Worm (Caenorhabditis elegans): ENCODE results near the gene F09E5.14.
A peak's percentile ranks its signal among the peaks of the same experiment; 100 is the strongest.

F09E5.14 gene

DNA sequence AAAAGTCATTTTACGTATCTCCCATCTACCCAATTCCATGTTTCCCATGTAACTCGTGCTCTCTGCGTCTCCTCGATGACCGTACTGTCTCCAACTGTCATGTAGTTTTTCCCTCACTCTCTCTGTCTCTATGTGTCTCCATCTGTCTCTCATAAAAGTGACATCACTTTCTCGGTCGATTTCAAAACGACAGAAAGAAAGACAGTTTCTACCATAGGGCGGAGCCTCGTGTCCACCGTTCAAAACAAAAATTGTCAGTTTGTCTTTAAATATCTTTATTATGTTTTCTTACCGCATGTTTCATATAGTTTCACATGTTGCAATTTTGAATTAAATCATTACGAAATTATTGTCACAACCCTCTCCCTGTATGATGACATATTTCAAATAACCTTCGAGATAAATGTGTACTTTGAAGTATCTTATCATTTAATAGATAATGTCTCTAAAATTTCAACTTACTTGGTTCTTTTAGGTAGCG lies 14.4 kb downstream of the F09E5.14 start:
- TF ChIP-seq sdz-12 (GFP tag; optimal IDR thresholded peaks at IDR 0.05): no peak
- peak; percentile 59; the same call in 1 of the 2 replicates for TF ChIP-seq mdt-29 (GFP tag; IDR thresholded peaks at IDR 0.05)
- TF ChIP-seq tra-1 (GFP tag; IDR thresholded peaks at IDR 0.05): peak; percentile 89
- TF ChIP-seq F10B5.3 (tag; optimal IDR thresholded peaks at IDR 0.05): peak; percentile 28
- no peak for TF ChIP-seq ztf-11 (tag; optimal IDR thresholded peaks at IDR 0.05)
- 0 out of 2 replicates have a peak, but pooled peaks have one; percentile 60 for TF ChIP-seq madf-9 (GFP tag; conservative IDR thresholded peaks at IDR 0.05)
- no peak for TF ChIP-seq madf-5 (GFP tag; IDR thresholded peaks at IDR 0.05)
- peak; percentile 74 for TF ChIP-seq hmg-1.1 (GFP tag; IDR thresholded peaks at IDR 0.05)
- TF ChIP-seq aha-1 (tag): peak; percentile 77
- no peak for TF ChIP-seq nhr-6 (tag; optimal IDR thresholded peaks at IDR 0.05)
- TF ChIP-seq cey-2 (tag; optimal IDR thresholded peaks at IDR 0.05; ENCODE audit: borderline replicate concordance, insufficient read depth): peak; percentile 61
- peak; percentile 77 for TF ChIP-seq ceh-20 (GFP tag; IDR thresholded peaks at IDR 0.05)
- no peak for TF ChIP-seq unc-39 (tag; optimal IDR thresholded peaks at IDR 0.05)
- no peak for TF ChIP-seq dmd-9 (GFP tag; IDR thresholded peaks at IDR 0.05)
- TF ChIP-seq fkh-10 (GFP tag; optimal IDR thresholded peaks at IDR 0.05): no peak
- no peak for TF ChIP-seq ctbp-1 (GFP tag; IDR thresholded peaks at IDR 0.05)
- no peak for TF ChIP-seq attf-4 (tag; optimal IDR thresholded peaks at IDR 0.05)
- peak; percentile 36 for TF ChIP-seq lin-38 (GFP tag; IDR thresholded peaks at IDR 0.05)
- TF ChIP-seq daf-8 (GFP tag; IDR thresholded peaks at IDR 0.05): no peak
- TF ChIP-seq unc-62 (GFP tag; optimal IDR thresholded peaks at IDR 0.05 in 1 of 2): peak; percentile 64 to 100
- no peak for TF ChIP-seq unc-62 (tag; optimal IDR thresholded peaks at IDR 0.05)
- no peak for TF ChIP-seq lin-39 (tag; optimal IDR thresholded peaks at IDR 0.05)
- peak; percentile 89 for TF ChIP-seq php-3 (GFP tag; IDR thresholded peaks at IDR 0.05)
- no peak for TF ChIP-seq daf-12 (tag; optimal IDR thresholded peaks at IDR 0.05)
- TF ChIP-seq aly-2 (tag; optimal IDR thresholded peaks at IDR 0.05): no peak
- no peak for TF ChIP-seq lir-3 (tag; optimal IDR thresholded peaks at IDR 0.05)
- TF ChIP-seq F49E8.2 (tag; optimal IDR thresholded peaks at IDR 0.05; ENCODE audit: borderline replicate concordance): no peak
- TF ChIP-seq ceh-28 (tag; optimal IDR thresholded peaks at IDR 0.05): no peak
- TF ChIP-seq ceh-44 (GFP tag; IDR thresholded peaks at IDR 0.05): no peak
- no peak for TF ChIP-seq egl-27 (tag; optimal IDR thresholded peaks at IDR 0.05)
- peak; percentile 88 for TF ChIP-seq nhr-28 (tag; optimal IDR thresholded peaks at IDR 0.05)
- no peak for TF ChIP-seq egl-43 (GFP tag; IDR thresholded peaks at IDR 0.05)
- TF ChIP-seq snpc-1.2 (GFP tag; IDR thresholded peaks at IDR 0.05): no peak
- TF ChIP-seq F37D6.2 (tag; optimal IDR thresholded peaks at IDR 0.05): no peak
- no peak for TF ChIP-seq Y75B8A.6 (GFP tag; IDR thresholded peaks at IDR 0.05)
- TF ChIP-seq lsy-2 (tag; optimal IDR thresholded peaks at IDR 0.05): peak; percentile 67 to 86
- no peak for TF ChIP-seq Y5F2A.4 (GFP tag; optimal IDR thresholded peaks at IDR 0.05)
- no peak for TF ChIP-seq D1046.2 (GFP tag; IDR thresholded peaks at IDR 0.05)
- 0 out of 2 replicates have a peak, but pooled peaks have one; percentile 27 for TF ChIP-seq zfp-3 (GFP tag; conservative IDR thresholded peaks at IDR 0.05)
- TF ChIP-seq skn-1 (tag; optimal IDR thresholded peaks at IDR 0.05): no peak
- peak; percentile 95 for TF ChIP-seq nhr-25 (tag; optimal IDR thresholded peaks at IDR 0.05; ENCODE audit: borderline replicate concordance, insufficient read depth)
- TF ChIP-seq nhr-11 (tag; optimal IDR thresholded peaks at IDR 0.05): peak; percentile 63
- no peak for TF ChIP-seq tag-97 (GFP tag; IDR thresholded peaks at IDR 0.05)
- TF ChIP-seq nhr-48 (tag; optimal IDR thresholded peaks at IDR 0.05): peak; percentile 90
- no peak for TF ChIP-seq ama-1 (optimal IDR thresholded peaks at IDR 0.05)
- peak; percentile 74 to 92 for TF ChIP-seq mdl-1 (tag; optimal IDR thresholded peaks at IDR 0.05)
- TF ChIP-seq ceh-82 (tag; optimal IDR thresholded peaks at IDR 0.05): no peak
- peak; percentile 65 for TF ChIP-seq lin-13 (GFP tag; optimal IDR thresholded peaks at IDR 0.05)
- peak; percentile 67 for TF ChIP-seq gei-8 (GFP tag; optimal IDR thresholded peaks at IDR 0.05)
- TF ChIP-seq mxl-2 (GFP tag; conservative IDR thresholded peaks at IDR 0.05): no peak
- TF ChIP-seq nhr-76 (tag; optimal IDR thresholded peaks at IDR 0.05): peak; percentile 41
- peak; percentile 9 to 71 for TF ChIP-seq hif-1 (tag; optimal IDR thresholded peaks at IDR 0.05)

Measured in whole organism, L4 larva.